Fruit fly (Drosophila melanogaster): ENCODE data around the gene Ptpmeg.

- TF ChIP-seq CG8478 (optimal IDR thresholded peaks at IDR 0.05) (no peak), CTCF (optimal IDR thresholded peaks at IDR 0.05) (no peak)
Observed at dm6 chr3L:388094-388493, 60.2 kb downstream of the Ptpmeg start.

All from S2 (cell line).